Worm (Caenorhabditis elegans) whole organism, young adult: Measurements from ENCODE around the gene F02D10.2.
A peak's percentile ranks its signal among the peaks of the same experiment; 100 is the strongest.
"Not testable (repeated sequence)": the region's sequence is repeated elsewhere in the genome, so short reads cannot be mapped to it uniquely, and the experiment has no call there.

Source experiments
- B0019.2 ChIP-seq: fragments of 200-800 bp; sonication (Bioruptor generic); conservative IDR thresholded peaks from 2 replicates; pipeline ENCODE4 v1.3.6; 2022; ENCODE audit warnings: missing genetic modification reagents, missing genetic modification characterization, missing compliant biosample characterization
- B0261.1 ChIP-seq: sonication (generic microtip); optimal IDR thresholded peaks from 2 replicates; lab custom pipeline; 2016; ENCODE audit warnings: mild to moderate bottlenecking, missing genetic modification characterization, moderate library complexity, missing compliant biosample characterization
- D2030.7 ChIP-seq: fragments of 200-800 bp; sonication (Bioruptor generic); IDR thresholded peaks from 2 replicates; pipeline ENCODE4 v1.3.6; 2022; ENCODE audit warnings: missing genetic modification reagents, missing genetic modification characterization, missing compliant biosample characterization
- F22D6.2 ChIP-seq: sonication (generic microtip); optimal IDR thresholded peaks from 2 replicates; lab custom pipeline; 2016; ENCODE audit warnings: mild to moderate bottlenecking, missing genetic modification characterization, missing compliant biosample characterization
- F55B11.4 ChIP-seq: sonication (generic microtip); optimal IDR thresholded peaks from 2 replicates; lab custom pipeline; 2016; ENCODE audit warnings: missing compliant biosample characterization, missing genetic modification characterization, borderline replicate concordance; ENCODE audit not compliant: insufficient read depth
- K11D2.4 ChIP-seq: fragments of 200-800 bp; sonication (Bioruptor generic); IDR thresholded peaks from 2 replicates; pipeline ENCODE4 v1.3.6; 2022; ENCODE audit warnings: missing genetic modification reagents, missing genetic modification characterization, missing compliant biosample characterization
- Y53G8AR.9 ChIP-seq: fragments of 200-800 bp; sonication (Bioruptor generic); conservative IDR thresholded peaks from 2 replicates; pipeline ENCODE4 v1.3.6; 2022; ENCODE audit warnings: missing genetic modification reagents, missing genetic modification characterization, missing compliant biosample characterization
- Y67H2A.10 ChIP-seq: fragments of 200-800 bp; sonication (Bioruptor generic); conservative IDR thresholded peaks from 2 replicates; pipeline ENCODE4 v1.3.6; 2022; ENCODE audit warnings: missing genetic modification reagents, missing genetic modification characterization, missing compliant biosample characterization
- ama-1 ChIP-seq, 3 experiments: fragments of 150-350 bp in 1 of 3; sonication (generic microtip) in 2 of 3; optimal IDR thresholded peaks; 2 replicates each; lab custom pipeline; 2014 to 2018; ENCODE audit warnings: missing biosample characterization in 2 of 3, missing genetic modification characterization in 2 of 3, missing genetic modification reagents in 2 of 3
- atf-7 ChIP-seq: sonication (generic microtip); optimal IDR thresholded peaks from 2 replicates; lab custom pipeline; 2017; ENCODE audit warnings: mild to moderate bottlenecking, missing genetic modification characterization, missing compliant biosample characterization
- cebp-1 ChIP-seq, 2 experiments: fragments of 200-800 bp in 1 of 2; sonication (Bioruptor generic) in 1 of 2; sonication (generic microtip) in 1 of 2; IDR thresholded peaks in 1 of 2; optimal IDR thresholded peaks in 1 of 2; 2 replicates each; pipeline versions ENCODE4 v1.3.6 to Lab custom; 2017 to 2022; ENCODE audit warnings: missing compliant biosample characterization in 2 of 2, missing genetic modification characterization in 2 of 2, mild to moderate bottlenecking in 1 of 2, missing genetic modification reagents in 1 of 2, moderate library complexity in 1 of 2
- ceh-100 ChIP-seq: fragments of 200-800 bp; sonication (Bioruptor generic); IDR thresholded peaks from 2 replicates; pipeline ENCODE4 v1.3.6; 2022; ENCODE audit warnings: missing genetic modification reagents, missing genetic modification characterization, missing compliant biosample characterization
- ceh-58 ChIP-seq: fragments of 200-800 bp; sonication (Bioruptor generic); IDR thresholded peaks from 2 replicates; pipeline ENCODE4 v1.3.6; 2022; ENCODE audit warnings: missing genetic modification characterization, missing compliant biosample characterization
- chd-7 ChIP-seq: sonication (generic microtip); optimal IDR thresholded peaks from 2 replicates; lab custom pipeline; 2016; ENCODE audit warnings: mild to moderate bottlenecking, missing genetic modification characterization, moderate library complexity, missing compliant biosample characterization
- die-1 ChIP-seq: sonication (generic microtip); optimal IDR thresholded peaks from 2 replicates; lab custom pipeline; 2016; ENCODE audit warnings: missing genotype, mild to moderate bottlenecking, missing genetic modification characterization, missing compliant biosample characterization
- dox-1 ChIP-seq: fragments of 200-800 bp; sonication (Bioruptor generic); IDR thresholded peaks from 2 replicates; pipeline ENCODE4 v1.3.6; 2022; ENCODE audit warnings: missing genetic modification reagents, missing genetic modification characterization, missing compliant biosample characterization
- dpl-1 ChIP-seq: fragments of 150-350 bp; optimal IDR thresholded peaks from 2 replicates; lab custom pipeline; 2014; ENCODE audit warnings: missing biosample characterization, missing genetic modification reagents, missing genetic modification characterization
- ekl-4 ChIP-seq: fragments of 200-800 bp; sonication (Bioruptor generic); IDR thresholded peaks from 2 replicates; pipeline ENCODE4 v1.3.6; 2022; ENCODE audit warnings: missing genetic modification reagents, missing genetic modification characterization, missing compliant biosample characterization
- him-1 ChIP-seq: sonication (generic microtip); optimal IDR thresholded peaks from 2 replicates; lab custom pipeline; 2016; ENCODE audit warnings: missing genotype, missing genetic modification reagents, missing genetic modification characterization, missing compliant biosample characterization
- hlh-12 ChIP-seq: sonication (generic microtip); optimal IDR thresholded peaks from 2 replicates; lab custom pipeline; 2016; ENCODE audit warnings: missing genetic modification characterization, missing compliant biosample characterization
- hmg-1.2 ChIP-seq: fragments of 200-800 bp; sonication (Bioruptor generic); IDR thresholded peaks from 2 replicates; pipeline ENCODE4 v1.3.6; 2022; ENCODE audit warnings: missing genetic modification reagents, missing genetic modification characterization, missing compliant biosample characterization
- lin-26 ChIP-seq: fragments of 200-800 bp; sonication (Bioruptor generic); IDR thresholded peaks from 2 replicates; pipeline ENCODE4 v1.3.6; 2022; ENCODE audit warnings: missing genetic modification reagents, missing genetic modification characterization, missing compliant biosample characterization
- lin-35 ChIP-seq, 3 experiments: fragments of 150-350 bp in 2 of 3; sonication (generic microtip) in 1 of 3; optimal IDR thresholded peaks; 2 replicates each; lab custom pipeline; 2014 to 2018; ENCODE audit warnings: missing biosample characterization in 3 of 3, missing genetic modification characterization in 3 of 3, missing genetic modification reagents in 3 of 3
- lin-54 ChIP-seq: fragments of 200-800 bp; sonication (Bioruptor generic); optimal IDR thresholded peaks from 2 replicates; lab custom pipeline; 2018; ENCODE audit warnings: mild to moderate bottlenecking, missing genetic modification characterization, missing compliant biosample characterization
- nhr-80 ChIP-seq: sonication (generic microtip); optimal IDR thresholded peaks from 2 replicates; lab custom pipeline; 2016; ENCODE audit warnings: missing genetic modification characterization, missing compliant biosample characterization
- nhr-90 ChIP-seq: sonication (generic microtip); optimal IDR thresholded peaks from 2 replicates; lab custom pipeline; 2016; ENCODE audit warnings: missing genotype, mild to moderate bottlenecking, missing genetic modification characterization, missing compliant biosample characterization
- rcor-1 ChIP-seq: fragments of 200-800 bp; sonication (Bioruptor generic); IDR thresholded peaks from 2 replicates; pipeline ENCODE4 v1.3.6; 2022; ENCODE audit warnings: missing genetic modification reagents, missing genetic modification characterization, missing compliant biosample characterization
- rec-8 ChIP-seq, 2 experiments: sonication (generic microtip); optimal IDR thresholded peaks; 2 replicates each; lab custom pipeline; 2016; ENCODE audit warnings: mild to moderate bottlenecking in 2 of 2, missing genetic modification characterization in 2 of 2, missing genetic modification reagents in 2 of 2, missing genotype in 2 of 2, missing biosample characterization in 1 of 2, missing compliant biosample characterization in 1 of 2, moderate library complexity in 1 of 2
- rpc-1 ChIP-seq, 2 experiments: fragments of 150-350 bp in 1 of 2; sonication (generic microtip) in 1 of 2; optimal IDR thresholded peaks; 2 replicates each; lab custom pipeline; 2014 to 2018; ENCODE audit warnings: missing biosample characterization in 1 of 2, missing genetic modification characterization in 1 of 2, missing genetic modification reagents in 1 of 2, missing genotype in 1 of 2
- sea-2 ChIP-seq: fragments of 200-800 bp; sonication (Bioruptor generic); IDR thresholded peaks from 2 replicates; pipeline ENCODE4 v1.3.6; 2022; ENCODE audit warnings: missing genetic modification characterization, missing compliant biosample characterization
- snpc-1.3 ChIP-seq: sonication (generic microtip); optimal IDR thresholded peaks from 2 replicates; lab custom pipeline; 2017; ENCODE audit warnings: missing genetic modification characterization, mild to moderate bottlenecking, missing compliant biosample characterization, antibody characterized with exemption, moderate library complexity, missing genotype, missing genetic modification reagents; ENCODE audit not compliant: insufficient read depth
- snpc-4 ChIP-seq, 5 experiments: fragments of 150-350 bp in 1 of 5; sonication (generic microtip) in 4 of 5; optimal IDR thresholded peaks; 2 replicates each; lab custom pipeline; 2014 to 2018; ENCODE audit warnings: missing genetic modification characterization in 5 of 5, missing biosample characterization in 3 of 5, antibody characterized with exemption in 2 of 5, mild to moderate bottlenecking in 2 of 5, missing compliant biosample characterization in 2 of 5, missing genotype in 2 of 5, moderate library complexity in 2 of 5, missing genetic modification reagents in 1 of 5
- tbp1 ChIP-seq: fragments of 200-800 bp; sonication (Bioruptor generic); optimal IDR thresholded peaks from 2 replicates; lab custom pipeline; 2018; ENCODE audit warnings: mild to moderate bottlenecking, missing genetic modification characterization, missing compliant biosample characterization
- unc-130 ChIP-seq: sonication (generic microtip); optimal IDR thresholded peaks from 2 replicates; lab custom pipeline; 2016; ENCODE audit warnings: missing genetic modification reagents, missing genetic modification characterization, missing compliant biosample characterization
- zim-3 ChIP-seq: sonication (generic microtip); optimal IDR thresholded peaks from 2 replicates; lab custom pipeline; 2017; ENCODE audit warnings: mild to moderate bottlenecking, missing genetic modification characterization, moderate library complexity, missing compliant biosample characterization
- ztf-18 ChIP-seq: sonication (generic microtip); optimal IDR thresholded peaks from 2 replicates; lab custom pipeline; 2016; ENCODE audit warnings: missing genotype, mild to moderate bottlenecking, missing genetic modification characterization, missing compliant biosample characterization
- ztf-25 ChIP-seq: fragments of 200-800 bp; sonication (Bioruptor generic); IDR thresholded peaks from 2 replicates; pipeline ENCODE4 v1.3.6; 2022; ENCODE audit warnings: missing genetic modification reagents, missing genetic modification characterization, missing compliant biosample characterization
- ztf-6 ChIP-seq: fragments of 200-800 bp; sonication (Bioruptor generic); IDR thresholded peaks from 2 replicates; pipeline ENCODE4 v1.3.6; 2022; ENCODE audit warnings: missing genetic modification reagents, missing genetic modification characterization, missing compliant biosample characterization

F02D10.2 gene

DNA sequence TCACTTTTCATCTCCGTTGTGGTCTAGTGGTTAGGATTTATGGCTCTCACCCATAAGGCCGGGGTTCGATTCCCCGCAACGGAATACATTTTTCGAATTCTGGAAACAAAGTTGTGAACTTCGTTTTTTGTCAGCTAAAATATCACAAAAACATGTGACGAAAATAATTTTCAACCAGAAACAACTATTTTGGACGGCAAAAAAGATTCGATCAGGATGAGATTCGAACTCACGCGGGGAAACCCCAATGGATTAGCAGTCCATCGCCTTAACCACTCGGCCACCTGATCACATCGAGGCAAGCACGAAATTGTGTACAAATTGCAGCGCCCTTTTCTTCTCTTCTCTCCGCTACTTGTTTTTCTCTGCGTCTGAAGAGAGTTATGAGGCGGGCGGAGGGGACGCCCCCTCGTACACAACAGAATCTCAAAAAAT is 15.0 kb downstream of the F02D10.2 start (continued):
- TF ChIP-seq snpc-1.3 (peak; percentile 73), ceh-100 (GFP tag; lab: Robert Waterston, UW) (0 out of 2 replicates have a peak, but pooled peaks have one; percentile 25), F22D6.2 (tag; lab: Kevin White, UChicago) (peak; percentile 66), chd-7 (tag; lab: Kevin White, UChicago) (peak; percentile 89), rpc-1 (optimal IDR thresholded peaks at IDR 0.05; lab: Kevin White, UChicago) (peak; percentile 94), rpc-1 (tag; optimal IDR thresholded peaks at IDR 0.05; lab: Kevin White, UChicago) (peak; percentile 97), zim-3 (tag; lab: Kevin White, UChicago) (peak; percentile 56), nhr-80 (tag; lab: Kevin White, UChicago) (peak; percentile 86), hlh-12 (tag; lab: Kevin White, UChicago) (peak; percentile 84), sea-2 (GFP tag; lab: Robert Waterston, UW) (peak; percentile 55; the same call in 1 of the 2 replicates), D2030.7 (GFP tag; lab: Robert Waterston, UW) (peak; percentile 91), ama-1 (GFP tag; optimal IDR thresholded peaks at IDR 0.05; lab: Kevin White, UChicago) (peak; percentile 38 to 46), ekl-4 (GFP tag; lab: Robert Waterston, UW) (peak; percentile 67), atf-7 (tag; lab: Kevin White, UChicago) (peak; percentile 80), lin-35 (GFP tag; optimal IDR thresholded peaks at IDR 0.05; lab: Kevin White, UChicago) (peak in 1 of 3 experiments; percentile 67), rcor-1 (GFP tag; lab: Robert Waterston, UW) (peak; percentile 77)
- not testable (repeated sequence) for TF ChIP-seq ama-1 (optimal IDR thresholded peaks at IDR 0.05; lab: Kevin White, UChicago)

DNA sequence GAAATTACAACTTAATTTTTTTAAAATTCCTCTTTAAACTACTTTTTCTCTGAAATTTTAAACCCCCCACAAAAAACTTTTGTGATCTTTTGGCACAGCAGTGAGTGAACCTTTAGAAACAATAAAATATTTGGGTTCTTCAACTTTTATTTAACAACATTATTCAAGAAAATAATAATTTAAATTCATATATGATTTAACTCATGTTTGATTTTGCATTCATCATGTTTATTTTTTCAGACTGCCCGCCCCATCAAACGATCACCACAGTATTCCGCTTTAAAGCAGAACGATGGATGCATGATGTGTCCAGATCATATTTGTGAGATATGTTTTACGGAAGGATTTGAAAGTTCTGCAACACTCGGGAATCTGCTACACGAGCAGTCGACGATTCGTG is 17.3 kb downstream of the F02D10.2 start, which contains the start of gene set-8:
Gene set-8, plus strand, starts transcription at position 301 of the 400 bp plus-strand sequence.
- TF ChIP-seq ztf-6 (GFP tag; lab: Robert Waterston, UW) (no peak), dox-1 (GFP tag; lab: Robert Waterston, UW) (no peak), dpl-1 (no peak), nhr-80 (tag; lab: Kevin White, UChicago) (no peak), rec-8 (tag; optimal IDR thresholded peaks at IDR 0.05; lab: Kevin White, UChicago) (no peak), B0261.1 (no peak), Y67H2A.10 (GFP tag; lab: Robert Waterston, UW) (no peak), cebp-1 (GFP tag; IDR thresholded peaks at IDR 0.05; lab: Robert Waterston, UW) (no peak), cebp-1 (tag; optimal IDR thresholded peaks at IDR 0.05; lab: Kevin White, UChicago) (no peak), F55B11.4 (tag; lab: Kevin White, UChicago) (no peak), unc-130 (GFP tag; lab: Kevin White, UChicago) (no peak), ama-1 (optimal IDR thresholded peaks at IDR 0.05; lab: Kevin White, UChicago) (no peak), ama-1 (GFP tag; optimal IDR thresholded peaks at IDR 0.05; lab: Kevin White, UChicago) (no peak), B0019.2 (GFP tag; lab: Robert Waterston, UW) (no peak)

DNA sequence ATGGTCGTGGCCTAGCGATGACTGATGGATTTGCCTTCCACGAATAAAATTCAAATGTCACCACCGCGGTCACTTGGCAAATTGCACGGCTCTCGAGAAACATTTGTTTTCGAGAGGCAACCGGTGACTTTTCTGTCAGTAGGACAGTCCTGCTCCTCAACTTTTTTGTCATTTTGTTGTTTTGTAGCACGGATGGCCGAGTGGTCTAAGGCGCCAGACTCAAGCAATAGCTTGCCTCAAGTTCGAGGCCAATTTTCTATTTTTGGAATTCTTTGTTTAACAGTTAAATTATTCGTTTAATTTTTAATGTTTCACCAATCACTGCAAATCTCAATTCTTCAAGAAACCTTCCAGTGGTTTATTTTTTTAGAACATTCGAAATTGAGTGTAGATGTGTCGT is 19.4 kb downstream of the F02D10.2 start:
- peak; percentile 38; the same call in 1 of the 2 replicates for TF ChIP-seq hmg-1.2 (GFP tag; lab: Robert Waterston, UW)
- TF ChIP-seq tbp1 (GFP tag; lab: Kevin White, UChicago): peak; percentile 85
- no peak for TF ChIP-seq ceh-58
- no peak for TF ChIP-seq Y53G8AR.9 (GFP tag; lab: Robert Waterston, UW)
- TF ChIP-seq lin-54 (GFP tag; lab: Kevin White, UChicago): no peak
- TF ChIP-seq B0261.1: peak; percentile 71
- TF ChIP-seq ztf-25 (GFP tag; lab: Robert Waterston, UW): 0 out of 2 replicates have a peak, but pooled peaks have one; percentile 51
- TF ChIP-seq nhr-90 (tag; lab: Kevin White, UChicago): peak; percentile 33
- no peak for TF ChIP-seq him-1 (tag; lab: Kevin White, UChicago)
- TF ChIP-seq lin-26: peak; percentile 59; the same call in 1 of the 2 replicates
- TF ChIP-seq snpc-4 (GFP tag; optimal IDR thresholded peaks at IDR 0.05; lab: Kevin White, UChicago): no peak
- peak in 1 of 4 experiments; percentile 36 for TF ChIP-seq snpc-4 (tag; optimal IDR thresholded peaks at IDR 0.05; lab: Kevin White, UChicago)
- peak; percentile 54 for TF ChIP-seq D2030.7 (GFP tag; lab: Robert Waterston, UW)
- peak; percentile 48 for TF ChIP-seq die-1 (tag; lab: Kevin White, UChicago)
- peak; percentile 63 for TF ChIP-seq rpc-1 (optimal IDR thresholded peaks at IDR 0.05; lab: Kevin White, UChicago)
- TF ChIP-seq rpc-1 (tag; optimal IDR thresholded peaks at IDR 0.05; lab: Kevin White, UChicago): peak; percentile 84
- no peak for TF ChIP-seq K11D2.4 (GFP tag; lab: Robert Waterston, UW)
- TF ChIP-seq ztf-18 (tag; lab: Kevin White, UChicago): peak; percentile 9
- TF ChIP-seq, all 124 proteins: peak for 11
